Fruit fly (Drosophila melanogaster): ENCODE data around the gene RpL13.

The RpL13 gene

dm6 chr2L:9921401-9921800, 45.7 kb upstream of the RpL13 start, which contains the start of gene CG4592:
Gene CG4592, plus strand, starts transcription at chr2L:9921633.
- no peak for TF ChIP-seq CG14655 (GFP tag; optimal IDR thresholded peaks at IDR 0.05)
- peak; percentile 82; the same call in 2 of the 3 replicates for TF ChIP-seq fd96Ca (GFP tag; IDR thresholded peaks at IDR 0.05)
- no peak for TF ChIP-seq rn (GFP tag; IDR thresholded peaks at IDR 0.05)
- no peak for TF ChIP-seq CG13204 (GFP tag; optimal IDR thresholded peaks at IDR 0.05)
- peak; percentile 2 for TF ChIP-seq D1 (tag; optimal IDR thresholded peaks at IDR 0.05)
- TF ChIP-seq CG12605 (GFP tag; IDR thresholded peaks at IDR 0.05), result peak; percentile 66
- TF ChIP-seq gl (tag; optimal IDR thresholded peaks at IDR 0.05), result peak; percentile 36
- TF ChIP-seq Ets98B (GFP tag; IDR thresholded peaks at IDR 0.05), result peak; percentile 84
- TF ChIP-seq EcR (GFP tag; optimal IDR thresholded peaks at IDR 0.05), result no peak
- peak; percentile 87 for TF ChIP-seq CG4496 (GFP tag; IDR thresholded peaks at IDR 0.05)
- TF ChIP-seq CG17806 (tag; optimal IDR thresholded peaks at IDR 0.05), result no peak
- TF ChIP-seq Pif1B (GFP tag; optimal IDR thresholded peaks at IDR 0.05), result peak; percentile 77
- TF ChIP-seq CG8159 (tag; optimal IDR thresholded peaks at IDR 0.05), result peak; percentile 65
- peak; percentile 81 for TF ChIP-seq Pif1A (GFP tag; optimal IDR thresholded peaks at IDR 0.05)
- peak; percentile 82 for TF ChIP-seq CG32121 (GFP tag; IDR thresholded peaks at IDR 0.05)
- no peak for TF ChIP-seq CG15710 (tag; optimal IDR thresholded peaks at IDR 0.05)
- peak; percentile 54 for TF ChIP-seq CG9948 (tag; optimal IDR thresholded peaks at IDR 0.05)
- no peak for TF ChIP-seq CG10348 (GFP tag; IDR thresholded peaks at IDR 0.05)
- TF ChIP-seq CG34367 (tag; optimal IDR thresholded peaks at IDR 0.05), result peak; percentile 68
- no peak for TF ChIP-seq CG8301 (tag; optimal IDR thresholded peaks at IDR 0.05)

- TF ChIP-seq CG32121 (GFP tag; IDR thresholded peaks at IDR 0.05) (no peak), CG12605 (GFP tag; IDR thresholded peaks at IDR 0.05) (no peak), CG8159 (tag; optimal IDR thresholded peaks at IDR 0.05) (no peak), Ets98B (GFP tag; IDR thresholded peaks at IDR 0.05) (no peak), CG14655 (GFP tag; optimal IDR thresholded peaks at IDR 0.05) (no peak), CG8301 (tag; optimal IDR thresholded peaks at IDR 0.05) (no peak), fd96Ca (GFP tag; IDR thresholded peaks at IDR 0.05) (no peak), rn (GFP tag; IDR thresholded peaks at IDR 0.05) (no peak), CG13204 (GFP tag; optimal IDR thresholded peaks at IDR 0.05) (no peak), D1 (tag; optimal IDR thresholded peaks at IDR 0.05) (no peak), EcR (GFP tag; optimal IDR thresholded peaks at IDR 0.05) (no peak), Pif1B (GFP tag; optimal IDR thresholded peaks at IDR 0.05) (no peak), CG4496 (GFP tag; IDR thresholded peaks at IDR 0.05) (no peak), gl (tag; optimal IDR thresholded peaks at IDR 0.05) (no peak), CG17806 (tag; optimal IDR thresholded peaks at IDR 0.05) (no peak), Pif1A (GFP tag; optimal IDR thresholded peaks at IDR 0.05) (no peak), CG15710 (tag; optimal IDR thresholded peaks at IDR 0.05) (no peak), CG34367 (tag; optimal IDR thresholded peaks at IDR 0.05) (no peak), CG10348 (GFP tag; IDR thresholded peaks at IDR 0.05) (no peak), Snoo (tag; optimal IDR thresholded peaks at IDR 0.05) (no peak)
Measured at dm6 chr2L:9924765-9925164, 42.3 kb upstream of the RpL13 start, which contains the start of the genes TbCMF46 and CG42366. Gene TbCMF46, minus strand, starts transcription at chr2L:9924865. Gene CG42366, plus strand, starts transcription at chr2L:9925161.

dm6 chr2L:9930280-9930679, 36.8 kb upstream of the RpL13 start, which contains the start of gene CG42367:
Gene CG42367, plus strand, starts transcription at chr2L:9930580.
- no peak for TF ChIP-seq CG32121 (GFP tag; IDR thresholded peaks at IDR 0.05)

dm6 chr2L:9933063-9933462, 34.0 kb upstream of the RpL13 start, which contains the start of gene Cpr30F:
Gene Cpr30F, minus strand, starts transcription at chr2L:9933163.
- no peak for TF ChIP-seq rn (GFP tag; IDR thresholded peaks at IDR 0.05)
- TF ChIP-seq CG15710 (tag; optimal IDR thresholded peaks at IDR 0.05), result no peak
- TF ChIP-seq gl (tag; optimal IDR thresholded peaks at IDR 0.05), result no peak
- TF ChIP-seq CG10348 (GFP tag; IDR thresholded peaks at IDR 0.05), result no peak
- no peak for TF ChIP-seq CG32121 (GFP tag; IDR thresholded peaks at IDR 0.05)
- TF ChIP-seq Pif1B (GFP tag; optimal IDR thresholded peaks at IDR 0.05), result no peak
- TF ChIP-seq fd96Ca (GFP tag; IDR thresholded peaks at IDR 0.05), result no peak

dm6 chr2L:9937908-9938307, 29.2 kb upstream of the RpL13 start, which contains the start of gene Arglu1:
Gene Arglu1, minus strand, starts transcription at chr2L:9938134.
- peak; percentile 46; the same call in 1 of the 3 replicates for TF ChIP-seq fd96Ca (GFP tag; IDR thresholded peaks at IDR 0.05)
- 0 out of 2 replicates have a peak, but pooled peaks have one; percentile 26 for TF ChIP-seq CG32121 (GFP tag; IDR thresholded peaks at IDR 0.05)
- peak; percentile 77 for TF ChIP-seq CG4496 (GFP tag; IDR thresholded peaks at IDR 0.05)
- peak; percentile 35; the same call in 1 of the 2 replicates for TF ChIP-seq CG12605 (GFP tag; IDR thresholded peaks at IDR 0.05)
- peak; percentile 20; the same call in 1 of the 2 replicates for TF ChIP-seq Ets98B (GFP tag; IDR thresholded peaks at IDR 0.05)
- no peak for TF ChIP-seq CG15710 (tag; optimal IDR thresholded peaks at IDR 0.05)
- TF ChIP-seq CG17806 (tag; optimal IDR thresholded peaks at IDR 0.05), result no peak
- TF ChIP-seq CG10348 (GFP tag; IDR thresholded peaks at IDR 0.05), result no peak

dm6 chr2L:9938631-9939256, 28.4 kb upstream of the RpL13 start, which contains the start of the genes Datp and CG4619:
Gene Datp, minus strand, starts transcription at chr2L:9938790.
Gene CG4619, plus strand, starts transcription at chr2L:9938863.
- TF ChIP-seq Ets98B (GFP tag; IDR thresholded peaks at IDR 0.05), result peak; percentile 39; the same call in 1 of the 2 replicates
- TF ChIP-seq CG8301 (tag; optimal IDR thresholded peaks at IDR 0.05), result no peak
- no peak for TF ChIP-seq Pif1A (GFP tag; optimal IDR thresholded peaks at IDR 0.05)
- TF ChIP-seq Pif1B (GFP tag; optimal IDR thresholded peaks at IDR 0.05), result no peak
- no peak for TF ChIP-seq CG14655 (GFP tag; optimal IDR thresholded peaks at IDR 0.05)
- TF ChIP-seq CG10348 (GFP tag; IDR thresholded peaks at IDR 0.05), result no peak
- TF ChIP-seq CG9948 (tag; optimal IDR thresholded peaks at IDR 0.05), result no peak
- no peak for TF ChIP-seq rn (GFP tag; IDR thresholded peaks at IDR 0.05)
- no peak for TF ChIP-seq CG17806 (tag; optimal IDR thresholded peaks at IDR 0.05)
- TF ChIP-seq fd96Ca (GFP tag; IDR thresholded peaks at IDR 0.05), result peak; percentile 44; the same call in 1 of the 3 replicates
- TF ChIP-seq CG13204 (GFP tag; optimal IDR thresholded peaks at IDR 0.05), result no peak
- peak; percentile 16 for TF ChIP-seq Snoo (tag; optimal IDR thresholded peaks at IDR 0.05)
- no peak for TF ChIP-seq gl (tag; optimal IDR thresholded peaks at IDR 0.05)
- TF ChIP-seq CG34367 (tag; optimal IDR thresholded peaks at IDR 0.05), result peak; percentile 5
- no peak for TF ChIP-seq CG32121 (GFP tag; IDR thresholded peaks at IDR 0.05)
- 0 out of 3 replicates have a peak, but pooled peaks have one; percentile 39 for TF ChIP-seq CG4496 (GFP tag; IDR thresholded peaks at IDR 0.05)
- no peak for TF ChIP-seq CG12605 (GFP tag; IDR thresholded peaks at IDR 0.05)
- no peak for TF ChIP-seq EcR (GFP tag; optimal IDR thresholded peaks at IDR 0.05)
- TF ChIP-seq CG8159 (tag; optimal IDR thresholded peaks at IDR 0.05), result no peak
- TF ChIP-seq D1 (tag; optimal IDR thresholded peaks at IDR 0.05), result no peak
- TF ChIP-seq CG15710 (tag; optimal IDR thresholded peaks at IDR 0.05), result peak; percentile 4
